Worm (Caenorhabditis elegans): ENCODE measurements around the gene Y70G10A.3.
A peak's percentile ranks its signal among the peaks of the same experiment; 100 is the strongest.

Gene Y70G10A.3

DNA sequence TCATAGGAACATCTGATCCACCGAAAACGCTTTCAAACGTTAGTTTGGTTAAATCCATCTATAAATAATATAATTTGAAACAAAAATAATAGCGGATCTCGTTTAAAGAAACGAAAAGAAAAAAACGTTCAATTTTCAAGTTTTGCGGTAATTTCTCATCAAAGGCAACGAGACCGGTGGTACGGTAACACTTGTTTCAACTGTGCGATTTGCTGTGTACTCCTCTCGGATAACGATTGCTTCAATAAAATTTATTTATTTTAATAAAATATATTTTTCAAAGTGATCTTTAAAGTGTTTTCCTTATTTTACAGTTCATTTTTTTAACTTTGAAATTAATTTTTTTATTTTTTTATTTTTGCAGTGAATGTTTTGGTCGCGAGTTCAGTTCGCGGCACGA lies 20.3 kb upstream of the Y70G10A.3 start, which contains the start of the genes rde-4 and cox-14 (continued):
- TF ChIP-seq elt-3 (tag; optimal IDR thresholded peaks at IDR 0.05) (peak in 2 of 6 experiments; percentile 59 to 81), unc-30 (tag; optimal IDR thresholded peaks at IDR 0.05) (no peak), unc-98 (GFP tag; IDR thresholded peaks at IDR 0.05) (no peak), lin-15B (tag; optimal IDR thresholded peaks at IDR 0.05) (peak; percentile 89), jun-1 (tag; optimal IDR thresholded peaks at IDR 0.05) (peak; percentile 50), irx-1 (tag; optimal IDR thresholded peaks at IDR 0.05) (peak; percentile 66), dsc-1 (tag; optimal IDR thresholded peaks at IDR 0.05) (peak; percentile 78), aly-2 (tag; optimal IDR thresholded peaks at IDR 0.05) (peak; percentile 27), blmp-1 (tag; optimal IDR thresholded peaks at IDR 0.05) (peak; percentile 90), isw-1 (GFP tag; IDR thresholded peaks at IDR 0.05) (no peak), ets-5 (GFP tag; IDR thresholded peaks at IDR 0.05) (no peak), nhr-11 (tag; optimal IDR thresholded peaks at IDR 0.05) (peak; percentile 35), hpl-2 (GFP tag; optimal IDR thresholded peaks at IDR 0.05) (no peak), hlh-4 (tag; optimal IDR thresholded peaks at IDR 0.05) (no peak), vab-15 (tag; optimal IDR thresholded peaks at IDR 0.05) (no peak), nhr-28 (tag; optimal IDR thresholded peaks at IDR 0.05) (no peak), mab-9 (GFP tag; IDR thresholded peaks at IDR 0.05) (no peak), ztf-11 (tag; optimal IDR thresholded peaks at IDR 0.05) (peak in 1 of 2 experiments; percentile 44), mef-2 (tag; optimal IDR thresholded peaks at IDR 0.05) (no peak), lin-35 (GFP tag; optimal IDR thresholded peaks at IDR 0.05) (peak; percentile 91 to 94), lin-14 (GFP tag; optimal IDR thresholded peaks at IDR 0.05) (no peak), ces-1 (GFP tag; optimal IDR thresholded peaks at IDR 0.05) (no peak), nhr-77 (tag; optimal IDR thresholded peaks at IDR 0.05) (no peak), snpc-4 (tag; optimal IDR thresholded peaks at IDR 0.05) (peak; percentile 46), lin-13 (GFP tag; optimal IDR thresholded peaks at IDR 0.05) (peak; percentile 82), pqm-1 (tag; optimal IDR thresholded peaks at IDR 0.05) (no peak), ceh-90 (tag; optimal IDR thresholded peaks at IDR 0.05) (peak; percentile 16), unc-86 (tag; optimal IDR thresholded peaks at IDR 0.05) (peak; percentile 60), mep-1 (tag; optimal IDR thresholded peaks at IDR 0.05) (peak; percentile 94), Y116A8C.19 (tag; optimal IDR thresholded peaks at IDR 0.05; ENCODE audit: borderline replicate concordance) (no peak), unc-62 (GFP tag; optimal IDR thresholded peaks at IDR 0.05) (no peak), lir-3 (tag; optimal IDR thresholded peaks at IDR 0.05; ENCODE audit: poor library complexity) (peak; percentile 51), pag-3 (tag; optimal IDR thresholded peaks at IDR 0.05; ENCODE audit: borderline replicate concordance, insufficient read depth) (no peak), sox-4 (tag; optimal IDR thresholded peaks at IDR 0.05) (peak; percentile 56), tlp-1 (tag; optimal IDR thresholded peaks at IDR 0.05) (no peak), snu-23 (GFP tag; optimal IDR thresholded peaks at IDR 0.05) (peak; percentile 87), mdl-1 (tag; optimal IDR thresholded peaks at IDR 0.05) (peak in 1 of 2 experiments; percentile 76), dpl-1 (GFP tag; optimal IDR thresholded peaks at IDR 0.05) (peak; percentile 84 to 93 (median 87)), unc-130 (tag; optimal IDR thresholded peaks at IDR 0.05) (peak; percentile 96), egl-13 (tag; optimal IDR thresholded peaks at IDR 0.05) (peak; percentile 71), rnt-1 (tag; optimal IDR thresholded peaks at IDR 0.05) (no peak), zip-4 (GFP tag; optimal IDR thresholded peaks at IDR 0.05) (no peak), nhr-76 (tag; optimal IDR thresholded peaks at IDR 0.05) (no peak), fkh-10 (GFP tag; optimal IDR thresholded peaks at IDR 0.05) (peak; percentile 16), zag-1 (tag; optimal IDR thresholded peaks at IDR 0.05) (no peak), ceh-88 (GFP tag; IDR thresholded peaks at IDR 0.05) (no peak), aha-1 (tag; optimal IDR thresholded peaks at IDR 0.05) (no peak), nhr-84 (tag; optimal IDR thresholded peaks at IDR 0.05) (no peak), fos-1 (tag; optimal IDR thresholded peaks at IDR 0.05) (peak; percentile 39), sptf-1 (tag; optimal IDR thresholded peaks at IDR 0.05) (no peak), nhr-90 (tag; optimal IDR thresholded peaks at IDR 0.05; ENCODE audit: poor library complexity) (peak; percentile 77), lin-39 (tag; optimal IDR thresholded peaks at IDR 0.05) (peak; percentile 63), sup-37 (GFP tag; optimal IDR thresholded peaks at IDR 0.05) (no peak)
